Fruit fly (Drosophila melanogaster) whole organism, embryonic: ENCODE measurements around the gene Z600.

Experiments used
- Ada2b ChIP-seq: fragments of 200-800 bp; sonication (Bioruptor generic); IDR thresholded peaks from 2 replicates; pipeline ENCODE4 v1.3.6; 2022; ENCODE audit warnings: missing biosample characterization, missing genetic modification characterization
- BEAF-32 ChIP-seq: fragments of 200-800 bp; sonication (Bioruptor generic); optimal IDR thresholded peaks from 3 replicates; lab custom pipeline; 2017; ENCODE audit warnings: missing biosample characterization, missing genetic modification characterization, mild to moderate bottlenecking, moderate library complexity, missing genetic modification reagents
- BtbVII ChIP-seq: fragments of 200-800 bp; sonication (Bioruptor generic); optimal IDR thresholded peaks from 3 replicates; lab custom pipeline; 2017; ENCODE audit warnings: missing biosample characterization, mild to moderate bottlenecking, missing genetic modification characterization
- CG10979 ChIP-seq: fragments of 200-800 bp; sonication (Bioruptor generic); optimal IDR thresholded peaks from 2 replicates; lab custom pipeline; 2018; ENCODE audit warnings: missing biosample characterization, mild to moderate bottlenecking, missing genetic modification characterization, moderate library complexity
- CG12155 ChIP-seq: fragments of 200-800 bp; sonication (Bioruptor generic); optimal IDR thresholded peaks from 3 replicates; lab custom pipeline; 2016; ENCODE audit warnings: missing biosample characterization, missing genetic modification characterization
- CG12942 ChIP-seq: fragments of 200-800 bp; sonication (Bioruptor generic); optimal IDR thresholded peaks from 3 replicates; lab custom pipeline; 2016; ENCODE audit warnings: missing biosample characterization, missing genetic modification characterization
- CG17385 ChIP-seq: fragments of 200-800 bp; sonication (Bioruptor generic); optimal IDR thresholded peaks from 3 replicates; lab custom pipeline; 2018; ENCODE audit warnings: missing biosample characterization, mild to moderate bottlenecking, missing genetic modification characterization
- CG18476 ChIP-seq: fragments of 200-800 bp; sonication (Bioruptor generic); optimal IDR thresholded peaks from 2 replicates; lab custom pipeline; 2016; ENCODE audit warnings: missing biosample characterization, mild to moderate bottlenecking, missing genetic modification characterization
- CG2678 ChIP-seq: fragments of 200-800 bp; sonication (Bioruptor generic); optimal IDR thresholded peaks from 3 replicates; lab custom pipeline; 2019; ENCODE audit warnings: missing biosample characterization, mild to moderate bottlenecking, missing genetic modification characterization, moderate library complexity
- CG34224 ChIP-seq: fragments of 200-800 bp; sonication (Bioruptor generic); IDR thresholded peaks from 3 replicates; pipeline ENCODE4 v1.3.6; 2022; ENCODE audit warnings: missing biosample characterization, missing genetic modification characterization; ENCODE audit not compliant: partially characterized antibody
- CG42726 ChIP-seq: fragments of 200-800 bp; sonication (Bioruptor generic); IDR thresholded peaks from 2 replicates; pipeline ENCODE4 v1.3.6; 2022; ENCODE audit warnings: missing biosample characterization, missing genetic modification characterization; ENCODE audit not compliant: partially characterized antibody
- CG4328 ChIP-seq: fragments of 200-800 bp; sonication (Bioruptor generic); optimal IDR thresholded peaks from 3 replicates; lab custom pipeline; 2017; ENCODE audit warnings: missing biosample characterization, missing genetic modification reagents, missing genetic modification characterization
- CG4707 ChIP-seq: fragments of 200-800 bp; sonication (Bioruptor generic); optimal IDR thresholded peaks from 2 replicates; lab custom pipeline; 2018; ENCODE audit warnings: missing biosample characterization, mild to moderate bottlenecking, missing genetic modification characterization, moderate library complexity
- CG7271 ChIP-seq: fragments of 200-800 bp; sonication (Bioruptor generic); optimal IDR thresholded peaks from 2 replicates; lab custom pipeline; 2018; ENCODE audit warnings: missing biosample characterization, mild to moderate bottlenecking, missing genetic modification characterization, moderate library complexity
- CG9437 ChIP-seq: fragments of 200-800 bp; sonication (Bioruptor generic); optimal IDR thresholded peaks from 2 replicates; lab custom pipeline; 2018; ENCODE audit warnings: missing biosample characterization, mild to moderate bottlenecking, missing genetic modification characterization
- D ChIP-seq, 2 experiments: fragments of 200-800 bp in 1 of 2; fragments of >200 bp in 1 of 2; sonication (Bioruptor generic) in 1 of 2; optimal IDR thresholded peaks; 2 replicates in 1 of 2; 3 replicates in 1 of 2; lab custom pipeline; 2017; ENCODE audit warnings: mild to moderate bottlenecking in 1 of 2, missing biosample characterization in 1 of 2, missing genetic modification characterization in 1 of 2, missing genetic modification reagents in 1 of 2
- Dek ChIP-seq: fragments of 200-800 bp; sonication (Bioruptor generic); optimal IDR thresholded peaks from 3 replicates; lab custom pipeline; 2019; ENCODE audit warnings: missing biosample characterization, mild to moderate bottlenecking, missing genetic modification characterization, moderate library complexity
- GATAe ChIP-seq: fragments of 200-800 bp; sonication (Bioruptor generic); conservative IDR thresholded peaks from 2 replicates; pipeline ENCODE4 v1.3.6; 2022; ENCODE audit warnings: missing biosample characterization, missing genetic modification characterization
- Gug ChIP-seq: fragments of 200-800 bp; sonication (Bioruptor generic); IDR thresholded peaks from 4 replicates; pipeline ENCODE4 v1.3.6; 2022; ENCODE audit warnings: missing biosample characterization, missing genetic modification characterization
- Hsf ChIP-seq: fragments of 200-800 bp; sonication (Bioruptor generic); optimal IDR thresholded peaks from 3 replicates; lab custom pipeline; 2016; ENCODE audit warnings: missing biosample characterization, missing genetic modification characterization
- Opbp ChIP-seq: fragments of 200-800 bp; sonication (Bioruptor generic); IDR thresholded peaks from 3 replicates; pipeline ENCODE4 v1.3.6; 2022; ENCODE audit warnings: missing biosample characterization, missing genetic modification characterization; ENCODE audit not compliant: partially characterized antibody
- Ptx1 ChIP-seq: fragments of 200-800 bp; sonication (Bioruptor generic); IDR thresholded peaks from 2 replicates; pipeline ENCODE4 v1.3.6; 2022; ENCODE audit warnings: missing biosample characterization, missing genetic modification characterization
- Rfx ChIP-seq: fragments of 200-800 bp; sonication (Bioruptor generic); IDR thresholded peaks from 2 replicates; pipeline ENCODE4 v1.3.6; 2022; ENCODE audit warnings: missing biosample characterization, missing genetic modification characterization
- Sin3A ChIP-seq: fragments of >200 bp; optimal IDR thresholded peaks from 2 replicates; lab custom pipeline; 2018
- Sox100B ChIP-seq: fragments of 200-800 bp; sonication (Bioruptor generic); optimal IDR thresholded peaks from 3 replicates; lab custom pipeline; 2018; ENCODE audit warnings: missing biosample characterization, mild to moderate bottlenecking, missing genetic modification characterization
- bowl ChIP-seq: fragments of 200-800 bp; sonication (Bioruptor generic); IDR thresholded peaks from 2 replicates; pipeline ENCODE4 v1.3.6; 2022; ENCODE audit warnings: missing biosample characterization, missing genetic modification characterization
- cad ChIP-seq: fragments of >200 bp; optimal IDR thresholded peaks from 2 replicates; lab custom pipeline; 2017; ENCODE audit warnings: missing biosample characterization, missing genetic modification characterization
- chm ChIP-seq: fragments of 200-800 bp; sonication (Bioruptor generic); IDR thresholded peaks from 2 replicates; pipeline ENCODE4 v1.3.6; 2022; ENCODE audit warnings: missing biosample characterization, missing genetic modification characterization
- crc ChIP-seq: fragments of 200-800 bp; sonication (Bioruptor generic); optimal IDR thresholded peaks from 2 replicates; lab custom pipeline; 2016; ENCODE audit warnings: missing biosample characterization, missing genetic modification characterization
- dmrt11E ChIP-seq: fragments of 200-800 bp; sonication (Bioruptor generic); optimal IDR thresholded peaks from 3 replicates; lab custom pipeline; 2018; ENCODE audit warnings: missing biosample characterization, mild to moderate bottlenecking, missing genetic modification characterization, moderate library complexity
- fd3F ChIP-seq: fragments of 200-800 bp; sonication (Bioruptor generic); optimal IDR thresholded peaks from 2 replicates; lab custom pipeline; 2018; ENCODE audit warnings: missing biosample characterization, mild to moderate bottlenecking, missing genetic modification characterization, moderate library complexity
- gfzf ChIP-seq: fragments of 200-800 bp; sonication (Bioruptor generic); optimal IDR thresholded peaks from 2 replicates; lab custom pipeline; 2016; ENCODE audit warnings: missing biosample characterization, mild to moderate bottlenecking, missing genetic modification characterization, moderate library complexity
- inv ChIP-seq: fragments of 200-800 bp; sonication (Bioruptor generic); IDR thresholded peaks from 2 replicates; pipeline ENCODE4 v1.3.6; 2022; ENCODE audit warnings: missing biosample characterization, missing genetic modification characterization; ENCODE audit not compliant: partially characterized antibody
- mam ChIP-seq: fragments of 200-800 bp; sonication (Bioruptor generic); optimal IDR thresholded peaks from 3 replicates; lab custom pipeline; 2016; ENCODE audit warnings: missing biosample characterization, missing genetic modification characterization
- mld ChIP-seq: fragments of 200-800 bp; sonication (Bioruptor generic); IDR thresholded peaks from 3 replicates; pipeline ENCODE4 v1.3.6; 2022; ENCODE audit warnings: missing biosample characterization, missing genetic modification characterization; ENCODE audit not compliant: partially characterized antibody
- p53 ChIP-seq: fragments of 200-800 bp; sonication (Bioruptor generic); optimal IDR thresholded peaks from 2 replicates; lab custom pipeline; 2016; ENCODE audit warnings: missing biosample characterization, missing genetic modification characterization
- pfk ChIP-seq: fragments of 200-800 bp; sonication (Bioruptor generic); optimal IDR thresholded peaks from 2 replicates; lab custom pipeline; 2018; ENCODE audit warnings: missing biosample characterization, mild to moderate bottlenecking, missing genetic modification characterization, moderate library complexity
- ranshi ChIP-seq: fragments of 200-800 bp; sonication (Bioruptor generic); IDR thresholded peaks from 2 replicates; pipeline ENCODE4 v1.3.6; 2022; ENCODE audit warnings: missing biosample characterization, missing genetic modification characterization
- ro ChIP-seq: fragments of 200-800 bp; sonication (Bioruptor generic); IDR thresholded peaks from 2 replicates; pipeline ENCODE4 v1.3.6; 2022; ENCODE audit warnings: missing biosample characterization, missing genetic modification characterization
- seq ChIP-seq: fragments of 200-800 bp; sonication (Bioruptor generic); IDR thresholded peaks from 2 replicates; pipeline ENCODE4 v1.3.6; 2022; ENCODE audit warnings: missing biosample characterization, missing genetic modification characterization
- sob ChIP-seq: fragments of 200-800 bp; sonication (Bioruptor generic); IDR thresholded peaks from 2 replicates; pipeline ENCODE4 v1.3.6; 2022; ENCODE audit warnings: missing biosample characterization, missing genetic modification characterization
- tin ChIP-seq: fragments of 200-800 bp; sonication (Bioruptor generic); optimal IDR thresholded peaks from 3 replicates; lab custom pipeline; 2016; ENCODE audit warnings: missing biosample characterization, missing genetic modification characterization
- tna ChIP-seq: fragments of 200-800 bp; sonication (Bioruptor generic); IDR thresholded peaks from 2 replicates; pipeline ENCODE4 v1.3.6; 2022; ENCODE audit warnings: missing biosample characterization, missing genetic modification characterization; ENCODE audit not compliant: partially characterized antibody
- vfl ChIP-seq: fragments of 200-800 bp; sonication (Bioruptor generic); optimal IDR thresholded peaks from 2 replicates; lab custom pipeline; 2016; ENCODE audit warnings: missing biosample characterization, missing genetic modification characterization
- yki ChIP-seq: fragments of >200 bp; optimal IDR thresholded peaks from 3 replicates; lab custom pipeline; 2018
- zen ChIP-seq: fragments of 200-800 bp; sonication (Bioruptor generic); optimal IDR thresholded peaks from 3 replicates; lab custom pipeline; 2018; ENCODE audit warnings: missing biosample characterization, mild to moderate bottlenecking, missing genetic modification characterization, moderate library complexity

Z600 gene

dm6 chr3L:15508750-15509149 lies at the start of gene Z600:
TSS of gene Z600 (plus strand) at chr3L:15509061.
- 0 out of 2 replicates have a peak, but pooled peaks have one; percentile 14 for TF ChIP-seq tna (GFP tag; lab: Robert Waterston, UW)
- TF ChIP-seq zen (tag; lab: Kevin White, UChicago), result peak; percentile 100
- peak; percentile 21; the same call in 1 of the 2 replicates for TF ChIP-seq inv (GFP tag; lab: Robert Waterston, UW)
- peak; percentile 76 for TF ChIP-seq CG7271 (tag; lab: Kevin White, UChicago)
- TF ChIP-seq mld (GFP tag; lab: Robert Waterston, UW), result 0 out of 3 replicates have a peak, but pooled peaks have one; percentile 16
- peak; percentile 95 for TF ChIP-seq cad
- no peak for TF ChIP-seq BtbVII (GFP tag; lab: Kevin White, UChicago)
- no peak for TF ChIP-seq chm (GFP tag; lab: Robert Waterston, UW)

- TF ChIP-seq CG2678 (tag; lab: Kevin White, UChicago) (no peak), Gug (GFP tag; lab: Robert Waterston, UW) (no peak), CG9437 (GFP tag; lab: Kevin White, UChicago) (no peak), BEAF-32 (GFP tag; lab: Kevin White, UChicago) (no peak), Opbp (GFP tag; lab: Robert Waterston, UW) (no peak), Ada2b (GFP tag; lab: Robert Waterston, UW) (no peak), Ptx1 (no peak), tin (GFP tag; lab: Kevin White, UChicago) (no peak)
These were observed 34.9 kb upstream of the Z600 start, which contains the start of gene cocoon for dm6 chr3L:15474010-15474409. TSS of gene cocoon (minus strand) at chr3L:15474110.

DNA sequence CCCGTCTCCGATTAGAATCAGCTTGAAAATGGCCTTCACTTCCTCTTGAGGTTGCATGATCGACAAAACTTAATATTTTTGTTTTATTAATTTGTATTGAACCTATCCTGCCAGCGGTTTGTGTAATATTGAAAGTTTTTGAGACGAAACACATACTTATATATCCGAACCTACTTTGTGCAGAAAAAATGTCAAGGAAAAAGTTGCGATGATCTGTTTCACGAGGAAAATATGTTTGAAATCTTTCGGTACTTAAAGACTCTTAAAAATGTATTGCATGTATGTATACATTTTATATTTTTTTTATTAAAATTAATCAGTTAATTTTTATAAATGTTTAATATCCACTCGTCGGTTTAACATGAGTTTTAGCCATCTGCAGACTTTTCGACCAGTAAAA lies 23.6 kb upstream of the Z600 start, which contains the start of gene Ran-like:
Gene Ran-like, minus strand, starts transcription at position 101 of the 400 bp plus-strand sequence.
- TF ChIP-seq CG4328 (GFP tag; lab: Kevin White, UChicago) (no peak), Rfx (GFP tag; lab: Robert Waterston, UW) (no peak), pfk (GFP tag; lab: Kevin White, UChicago) (no peak), gfzf (GFP tag; lab: Kevin White, UChicago) (no peak), CG34224 (GFP tag; lab: Robert Waterston, UW) (no peak), bowl (GFP tag; lab: Robert Waterston, UW) (no peak), ranshi (GFP tag; lab: Robert Waterston, UW) (no peak), GATAe (no peak), ro (no peak), fd3F (GFP tag; lab: Kevin White, UChicago) (no peak), CG10979 (tag; lab: Kevin White, UChicago) (no peak), mam (no peak), CG42726 (GFP tag; lab: Robert Waterston, UW) (no peak), Sin3A (lab: Kevin White, UChicago) (no peak), sob (GFP tag; lab: Robert Waterston, UW) (no peak), CG4707 (GFP tag; lab: Kevin White, UChicago) (no peak), yki (no peak)

DNA sequence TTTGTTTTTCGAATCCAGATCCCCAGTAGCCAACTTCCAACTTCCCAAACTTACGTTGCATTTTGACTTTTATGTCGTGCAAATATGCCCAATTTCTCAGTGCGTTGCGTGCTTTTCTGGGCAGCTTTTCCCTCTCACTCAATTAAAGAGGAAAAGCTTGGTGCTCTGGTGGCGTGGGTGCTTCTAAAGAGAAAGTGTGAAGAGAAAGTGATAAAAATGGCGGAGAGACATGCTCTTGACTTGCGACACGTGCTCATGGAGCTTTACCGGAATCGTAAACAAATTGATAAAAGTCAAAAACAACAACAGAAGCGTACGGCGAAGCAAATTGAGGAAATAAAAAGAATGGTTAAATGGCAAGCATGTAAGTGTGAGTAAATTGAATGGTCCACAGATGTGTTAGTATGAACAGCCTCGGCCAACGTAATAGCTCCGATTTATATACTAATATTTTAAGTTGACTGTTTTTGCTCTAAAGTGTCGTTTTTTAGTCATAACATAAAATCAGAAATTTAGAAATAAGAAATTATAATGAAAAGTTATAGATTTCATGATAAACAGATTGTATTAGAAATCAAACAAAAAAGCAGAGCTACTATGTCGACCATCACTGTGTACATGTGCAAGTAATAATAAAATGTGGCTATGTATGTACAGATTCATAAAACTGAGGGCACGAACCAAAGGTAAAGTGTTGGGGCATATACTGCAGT lies 14.8 kb upstream of the Z600 start:
- TF ChIP-seq Sox100B (GFP tag; lab: Kevin White, UChicago), result peak; percentile 65
- peak; percentile 58; the same call in 1 of the 2 replicates for TF ChIP-seq seq (GFP tag; lab: Robert Waterston, UW)
- no peak for TF ChIP-seq CG12942
- no peak for TF ChIP-seq Hsf (GFP tag; lab: Kevin White, UChicago)
- no peak for TF ChIP-seq p53 (GFP tag; lab: Kevin White, UChicago)
- no peak for TF ChIP-seq Dek (tag; lab: Kevin White, UChicago)
- no peak for TF ChIP-seq CG17385 (GFP tag; lab: Kevin White, UChicago)
- peak; percentile 8 for TF ChIP-seq CG18476 (GFP tag; lab: Kevin White, UChicago)
- TF ChIP-seq vfl, result no peak
- TF ChIP-seq CG12155 (GFP tag; lab: Kevin White, UChicago), result no peak
- no peak for TF ChIP-seq D (optimal IDR thresholded peaks at IDR 0.05; lab: Kevin White, UChicago)
- peak; percentile 33 for TF ChIP-seq D (GFP tag; optimal IDR thresholded peaks at IDR 0.05; lab: Kevin White, UChicago)
- no peak for TF ChIP-seq dmrt11E
- TF ChIP-seq crc (GFP tag; lab: Kevin White, UChicago), result no peak
